Fruit fly (Drosophila melanogaster): ENCODE data around the gene CDK2AP1.

The CDK2AP1 gene

dm6 chrX:11135840-11136586, 1.6 kb upstream of the CDK2AP1 start:
- TF ChIP-seq CTCF (optimal IDR thresholded peaks at IDR 0.05) (no peak), CG8478 (optimal IDR thresholded peaks at IDR 0.05) (no peak)

- TF ChIP-seq CTCF (optimal IDR thresholded peaks at IDR 0.05) = no peak
- no peak for TF ChIP-seq CG8478 (optimal IDR thresholded peaks at IDR 0.05)
Observed at dm6 chrX:11136587-11137512, 809 bp upstream of the CDK2AP1 start, which contains the start of gene Klp10A. Gene Klp10A, minus strand, starts transcription at chrX:11137118.

- TF ChIP-seq CG8478 (optimal IDR thresholded peaks at IDR 0.05) (no peak), CTCF (optimal IDR thresholded peaks at IDR 0.05) (no peak)
Observed at dm6 chrX:11140163-11140562, 2.5 kb downstream of the CDK2AP1 start, which contains the start of gene ssp7. Gene ssp7, minus strand, starts transcription at chrX:11140263.

- no peak for TF ChIP-seq CG8478 (optimal IDR thresholded peaks at IDR 0.05)
- TF ChIP-seq CTCF (optimal IDR thresholded peaks at IDR 0.05) = no peak
Observed at dm6 chrX:11141785-11142591, 4.3 kb downstream of the CDK2AP1 start, which contains the start of the genes CG15199 and CG15202. Gene CG15199, minus strand, starts transcription at chrX:11141835. Gene CG15202, plus strand, starts transcription at chrX:11142541.

- TF ChIP-seq CG8478 (optimal IDR thresholded peaks at IDR 0.05) = no peak
- no peak for TF ChIP-seq CTCF (optimal IDR thresholded peaks at IDR 0.05)
Observed at dm6 chrX:11143820-11144219, 6.2 kb downstream of the CDK2AP1 start, which contains the start of gene CG15201. Gene CG15201, plus strand, starts transcription at chrX:11144120.

- TF ChIP-seq CG8478 (optimal IDR thresholded peaks at IDR 0.05) (no peak), CTCF (optimal IDR thresholded peaks at IDR 0.05) (no peak)
Observed at dm6 chrX:11144575-11144974, 6.9 kb downstream of the CDK2AP1 start.

- TF ChIP-seq CG8478 (optimal IDR thresholded peaks at IDR 0.05) (no peak), CTCF (optimal IDR thresholded peaks at IDR 0.05) (no peak)
Observed at dm6 chrX:11146598-11147176, 9.0 kb downstream of the CDK2AP1 start.

- no peak for TF ChIP-seq CG8478 (optimal IDR thresholded peaks at IDR 0.05)
- no peak for TF ChIP-seq CTCF (optimal IDR thresholded peaks at IDR 0.05)
Observed at dm6 chrX:11147553-11148067, 10.0 kb downstream of the CDK2AP1 start.

- TF ChIP-seq CG8478 (optimal IDR thresholded peaks at IDR 0.05) (no peak), CTCF (optimal IDR thresholded peaks at IDR 0.05) (no peak)
Observed at dm6 chrX:11148272-11148835, 10.7 kb downstream of the CDK2AP1 start, which contains the start of gene Ran. Gene Ran, minus strand, starts transcription at chrX:11148716.

dm6 chrX:11149201-11149600, 11.5 kb downstream of the CDK2AP1 start, which contains the start of gene Lint-1:
Gene Lint-1, plus strand, starts transcription at chrX:11149323.
- TF ChIP-seq CTCF (optimal IDR thresholded peaks at IDR 0.05) = no peak
- no peak for TF ChIP-seq CG8478 (optimal IDR thresholded peaks at IDR 0.05)

dm6 chrX:11153413-11153812, 15.8 kb downstream of the CDK2AP1 start:
- TF ChIP-seq CTCF (optimal IDR thresholded peaks at IDR 0.05) (no peak), CG8478 (optimal IDR thresholded peaks at IDR 0.05) (no peak)

dm6 chrX:11153826-11154510, 16.3 kb downstream of the CDK2AP1 start, which contains the start of the genes rtv and Dlic:
Gene rtv, minus strand, starts transcription at chrX:11153990.
Gene Dlic, plus strand, starts transcription at chrX:11154421.
- TF ChIP-seq CTCF (optimal IDR thresholded peaks at IDR 0.05) (peak; percentile 83 to 89), CG8478 (optimal IDR thresholded peaks at IDR 0.05) (no peak)

Data from S2 (cell line).